Worm (Caenorhabditis elegans) whole organism, late embryonic: ENCODE measurements around the gene aak-2.
A peak's percentile ranks its signal among the peaks of the same experiment; 100 is the strongest.

Source experiments
- F13H6.1 ChIP-seq: sonication (generic microtip); optimal IDR thresholded peaks from 2 replicates; lab custom pipeline; 2016; ENCODE audit warnings: missing genetic modification characterization, missing compliant biosample characterization
- ahr-1 ChIP-seq: sonication (generic microtip); optimal IDR thresholded peaks from 2 replicates; lab custom pipeline; 2016; ENCODE audit warnings: missing genetic modification characterization, missing compliant biosample characterization
- ceh-18 ChIP-seq: sonication (generic microtip); optimal IDR thresholded peaks from 2 replicates; lab custom pipeline; 2016; ENCODE audit warnings: missing genetic modification characterization, missing compliant biosample characterization
- ceh-24 ChIP-seq: sonication (generic microtip); optimal IDR thresholded peaks from 2 replicates; lab custom pipeline; 2016; ENCODE audit warnings: mild to moderate bottlenecking, missing genetic modification characterization, missing compliant biosample characterization
- ceh-30 ChIP-seq: fragments of 150-350 bp; optimal IDR thresholded peaks from 2 replicates; lab custom pipeline; 2014; ENCODE audit warnings: missing biosample characterization, missing genetic modification characterization
- ceh-45 ChIP-seq: fragments of 200-800 bp; sonication (Bioruptor generic); IDR thresholded peaks from 2 replicates; pipeline ENCODE4 v1.3.6; 2022; ENCODE audit warnings: missing genetic modification reagents, missing genetic modification characterization, missing compliant biosample characterization
- ceh-6 ChIP-seq: fragments of 200-800 bp; sonication (Bioruptor generic); optimal IDR thresholded peaks from 2 replicates; lab custom pipeline; 2018; ENCODE audit warnings: mild to moderate bottlenecking, missing genetic modification characterization, missing compliant biosample characterization
- ceh-9 ChIP-seq: sonication (generic microtip); optimal IDR thresholded peaks from 2 replicates; lab custom pipeline; 2016; ENCODE audit warnings: mild to moderate bottlenecking, missing genetic modification characterization, inconsistent platforms, missing compliant biosample characterization
- dmd-4 ChIP-seq: sonication (generic microtip); optimal IDR thresholded peaks from 2 replicates; lab custom pipeline; 2016; ENCODE audit warnings: borderline replicate concordance, missing genetic modification characterization, missing compliant biosample characterization
- dve-1 ChIP-seq: sonication (generic microtip); optimal IDR thresholded peaks from 2 replicates; lab custom pipeline; 2017; ENCODE audit warnings: antibody characterized with exemption, mild to moderate bottlenecking, missing genetic modification characterization, missing compliant biosample characterization
- elt-2 ChIP-seq: sonication (generic microtip); optimal IDR thresholded peaks from 2 replicates; lab custom pipeline; 2016; ENCODE audit warnings: missing genetic modification reagents, missing genetic modification characterization, missing compliant biosample characterization
- elt-4 ChIP-seq: sonication (generic microtip); optimal IDR thresholded peaks from 2 replicates; lab custom pipeline; 2016; ENCODE audit warnings: missing genetic modification characterization, missing compliant biosample characterization
- ets-4 ChIP-seq: sonication (generic microtip); optimal IDR thresholded peaks from 2 replicates; lab custom pipeline; 2016; ENCODE audit warnings: missing genetic modification characterization, missing compliant biosample characterization
- eyg-1 ChIP-seq: sonication (generic microtip); optimal IDR thresholded peaks from 2 replicates; lab custom pipeline; 2016; ENCODE audit warnings: missing genotype, missing genetic modification characterization, missing compliant biosample characterization
- fax-1 ChIP-seq: sonication (generic microtip); optimal IDR thresholded peaks from 2 replicates; lab custom pipeline; 2016; ENCODE audit warnings: missing genotype, missing genetic modification characterization, missing compliant biosample characterization
- hlh-13 ChIP-seq: fragments of 200-800 bp; sonication (Bioruptor generic); optimal IDR thresholded peaks from 2 replicates; lab custom pipeline; 2018; ENCODE audit warnings: mild to moderate bottlenecking, missing genetic modification characterization, missing compliant biosample characterization
- hlh-15 ChIP-seq: sonication (generic microtip); optimal IDR thresholded peaks from 2 replicates; lab custom pipeline; 2016; ENCODE audit warnings: missing genetic modification characterization, missing compliant biosample characterization
- hlh-8 ChIP-seq: sonication (generic microtip); optimal IDR thresholded peaks from 2 replicates; lab custom pipeline; 2016; ENCODE audit warnings: missing genotype, missing genetic modification characterization, missing compliant biosample characterization
- lim-6 ChIP-seq: sonication (generic microtip); optimal IDR thresholded peaks from 2 replicates; lab custom pipeline; 2016; ENCODE audit warnings: missing genetic modification characterization, missing compliant biosample characterization
- lin-11 ChIP-seq: fragments of 200-800 bp; sonication (Bioruptor generic); optimal IDR thresholded peaks from 2 replicates; lab custom pipeline; 2018; ENCODE audit warnings: mild to moderate bottlenecking, missing genetic modification characterization, missing compliant biosample characterization
- madf-2 ChIP-seq: sonication (generic microtip); optimal IDR thresholded peaks from 2 replicates; lab custom pipeline; 2017; ENCODE audit warnings: missing genetic modification characterization, missing compliant biosample characterization
- mec-3 ChIP-seq: sonication (generic microtip); optimal IDR thresholded peaks from 2 replicates; lab custom pipeline; 2016; ENCODE audit warnings: borderline replicate concordance, missing genetic modification characterization, missing compliant biosample characterization
- nfya-1 ChIP-seq: sonication (generic microtip); optimal IDR thresholded peaks from 2 replicates; lab custom pipeline; 2017; ENCODE audit warnings: missing genetic modification characterization, mild to moderate bottlenecking, missing compliant biosample characterization, antibody characterized with exemption, moderate library complexity
- nhr-11 ChIP-seq: fragments of 150-350 bp; optimal IDR thresholded peaks from 2 replicates; lab custom pipeline; 2014; ENCODE audit warnings: missing biosample characterization, missing genetic modification characterization
- nhr-232 ChIP-seq: sonication (generic microtip); optimal IDR thresholded peaks from 2 replicates; lab custom pipeline; 2016; ENCODE audit warnings: missing genetic modification characterization, missing compliant biosample characterization
- pag-3 ChIP-seq: sonication (generic microtip); optimal IDR thresholded peaks from 2 replicates; lab custom pipeline; 2016; ENCODE audit warnings: missing compliant biosample characterization, missing genetic modification characterization, borderline replicate concordance
- pha-2 ChIP-seq: sonication (generic microtip); optimal IDR thresholded peaks from 2 replicates; lab custom pipeline; 2017; ENCODE audit warnings: mild to moderate bottlenecking, missing genetic modification characterization, missing compliant biosample characterization
- pha-4 ChIP-seq: fragments of 150-350 bp; optimal IDR thresholded peaks from 2 replicates; lab custom pipeline; 2018; ENCODE audit warnings: missing biosample characterization, missing genetic modification reagents, missing genetic modification characterization
- pqm-1 ChIP-seq: sonication (generic microtip); optimal IDR thresholded peaks from 2 replicates; lab custom pipeline; 2016; ENCODE audit warnings: missing genetic modification characterization, missing compliant biosample characterization
- pros-1 ChIP-seq: fragments of 150-350 bp; optimal IDR thresholded peaks from 2 replicates; lab custom pipeline; 2014; ENCODE audit warnings: missing biosample characterization, missing genetic modification reagents, missing genetic modification characterization
- sdc-2 ChIP-seq: sonication (generic microtip); optimal IDR thresholded peaks from 2 replicates; lab custom pipeline; 2016; ENCODE audit warnings: missing genotype, missing genetic modification characterization, missing compliant biosample characterization
- sox-2 ChIP-seq: fragments of 200-800 bp; sonication (Bioruptor generic); IDR thresholded peaks from 2 replicates; pipeline ENCODE4 v1.3.6; 2022; ENCODE audit warnings: missing genetic modification reagents, missing genetic modification characterization, missing compliant biosample characterization
- sox-4 ChIP-seq: sonication (generic microtip); optimal IDR thresholded peaks from 2 replicates; lab custom pipeline; 2017; ENCODE audit warnings: mild to moderate bottlenecking, missing genetic modification characterization, inconsistent platforms, missing compliant biosample characterization
- tbx-2 ChIP-seq: sonication (generic microtip); optimal IDR thresholded peaks from 2 replicates; lab custom pipeline; 2016; ENCODE audit warnings: missing genetic modification characterization, missing compliant biosample characterization
- unc-3 ChIP-seq, 2 experiments: fragments of 200-800 bp in 1 of 2; sonication (Bioruptor generic) in 1 of 2; sonication (generic microtip) in 1 of 2; conservative IDR thresholded peaks in 1 of 2; optimal IDR thresholded peaks in 1 of 2; 2 replicates each; pipeline versions ENCODE4 v1.3.6 to Lab custom; 2016 to 2022; ENCODE audit warnings: missing compliant biosample characterization in 2 of 2, missing genetic modification characterization in 2 of 2, missing genetic modification reagents in 1 of 2
- unc-86 ChIP-seq: sonication (generic microtip); optimal IDR thresholded peaks from 2 replicates; lab custom pipeline; 2016; ENCODE audit warnings: missing genetic modification characterization, missing compliant biosample characterization
- zip-5 ChIP-seq: sonication (generic microtip); optimal IDR thresholded peaks from 2 replicates; lab custom pipeline; 2016; ENCODE audit warnings: missing genetic modification characterization, missing compliant biosample characterization

Gene aak-2

DNA sequence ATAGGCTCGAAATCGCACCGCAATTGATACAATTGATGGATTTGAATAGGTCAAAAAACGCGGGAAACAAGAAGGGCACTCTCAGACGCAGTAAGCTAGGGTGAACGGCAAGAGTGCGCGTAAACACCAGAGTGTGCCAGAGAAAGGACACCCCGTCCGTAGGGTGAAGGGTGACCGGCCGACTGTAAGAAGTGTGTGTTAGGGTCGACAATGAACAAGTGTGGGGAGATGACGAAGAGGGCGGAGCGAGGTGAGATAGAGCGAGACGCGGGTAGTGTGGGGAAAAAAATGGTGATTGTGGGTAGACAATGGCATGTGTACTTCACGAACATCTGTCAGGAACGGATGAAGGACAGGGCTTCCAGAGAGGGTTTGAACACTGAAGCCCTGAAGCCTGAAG lies 25.0 kb upstream of the aak-2 start (continued):
- TF ChIP-seq ceh-18 (peak; percentile 6), F13H6.1 (no peak), dmd-4 (tag; lab: Kevin White, UChicago) (no peak), nfya-1 (tag; lab: Kevin White, UChicago) (peak; percentile 16), unc-86 (tag; lab: Kevin White, UChicago) (no peak), ceh-30 (no peak), pag-3 (tag; lab: Kevin White, UChicago) (no peak), lin-11 (no peak), ahr-1 (tag; lab: Kevin White, UChicago) (no peak), ets-4 (no peak), mec-3 (peak; percentile 19)
- TF ChIP-seq, all 69 proteins: peak for 12

DNA sequence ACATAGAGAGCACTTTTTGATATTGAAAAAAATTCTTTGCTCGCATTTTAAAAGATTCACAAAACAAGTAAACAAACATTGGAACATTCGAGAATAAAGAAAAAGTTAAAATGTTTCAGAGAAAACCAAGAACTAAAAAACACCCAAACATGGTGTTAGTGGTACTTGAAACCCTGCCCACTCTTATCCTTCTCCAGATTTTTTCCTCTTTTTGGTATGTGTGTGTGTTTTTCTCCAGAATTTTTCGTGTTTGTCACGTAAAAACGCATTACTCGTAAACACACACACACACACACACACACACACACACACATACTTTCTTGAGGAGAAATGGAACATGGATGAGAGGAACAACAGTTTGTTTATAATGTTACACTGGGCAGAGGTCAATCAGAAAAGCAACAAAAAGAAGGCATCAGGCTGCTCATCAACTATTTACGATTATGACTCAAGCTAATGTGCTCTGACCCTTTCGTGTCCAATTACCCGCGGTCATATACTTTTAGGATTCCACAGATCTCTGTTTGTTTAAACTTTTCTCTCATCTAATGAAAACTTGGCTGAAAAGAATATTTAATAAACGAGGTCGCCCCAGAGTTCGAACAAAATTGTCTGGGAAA lies 23.7 kb upstream of the aak-2 start:
- TF ChIP-seq mec-3 (no peak), pha-4 (no peak), pha-2 (tag; lab: Kevin White, UChicago) (no peak), nhr-232 (no peak), eyg-1 (tag; lab: Kevin White, UChicago) (no peak), fax-1 (tag; lab: Kevin White, UChicago) (no peak), pros-1 (no peak), ceh-24 (no peak), sdc-2 (tag; lab: Kevin White, UChicago) (no peak), ceh-6 (no peak), nhr-11 (tag; lab: Kevin White, UChicago) (no peak), madf-2 (no peak), dve-1 (no peak)

DNA sequence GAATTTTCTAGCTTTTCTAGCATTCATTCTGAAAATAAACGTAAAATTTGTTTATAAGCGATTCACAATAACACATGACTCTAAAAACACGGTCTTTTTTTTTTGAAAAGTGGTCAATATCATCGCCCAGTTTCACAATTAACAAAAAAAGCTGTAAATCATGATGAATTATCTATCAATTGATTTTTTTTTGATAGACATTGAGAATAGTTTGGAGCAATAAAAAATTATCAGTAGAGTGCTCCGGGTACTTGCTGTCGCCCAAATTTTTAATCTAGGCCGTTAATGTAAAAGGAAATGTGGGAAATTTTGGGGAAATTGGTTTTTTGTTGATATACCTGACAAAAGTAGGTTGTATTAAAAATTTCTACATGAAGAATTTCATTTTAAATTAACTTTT lies 22.5 kb upstream of the aak-2 start:
- TF ChIP-seq unc-3 (GFP tag; conservative IDR thresholded peaks at IDR 0.05; lab: Robert Waterston, UW): no peak
- no peak for TF ChIP-seq unc-3 (tag; optimal IDR thresholded peaks at IDR 0.05; lab: Kevin White, UChicago)
- no peak for TF ChIP-seq elt-2 (tag; lab: Kevin White, UChicago)
- no peak for TF ChIP-seq sox-2 (GFP tag; lab: Robert Waterston, UW)
- TF ChIP-seq hlh-13 (GFP tag; lab: Kevin White, UChicago): no peak
- no peak for TF ChIP-seq sdc-2 (tag; lab: Kevin White, UChicago)
- no peak for TF ChIP-seq nhr-232
- no peak for TF ChIP-seq dmd-4 (tag; lab: Kevin White, UChicago)
- no peak for TF ChIP-seq ceh-45
- no peak for TF ChIP-seq pha-2 (tag; lab: Kevin White, UChicago)

DNA sequence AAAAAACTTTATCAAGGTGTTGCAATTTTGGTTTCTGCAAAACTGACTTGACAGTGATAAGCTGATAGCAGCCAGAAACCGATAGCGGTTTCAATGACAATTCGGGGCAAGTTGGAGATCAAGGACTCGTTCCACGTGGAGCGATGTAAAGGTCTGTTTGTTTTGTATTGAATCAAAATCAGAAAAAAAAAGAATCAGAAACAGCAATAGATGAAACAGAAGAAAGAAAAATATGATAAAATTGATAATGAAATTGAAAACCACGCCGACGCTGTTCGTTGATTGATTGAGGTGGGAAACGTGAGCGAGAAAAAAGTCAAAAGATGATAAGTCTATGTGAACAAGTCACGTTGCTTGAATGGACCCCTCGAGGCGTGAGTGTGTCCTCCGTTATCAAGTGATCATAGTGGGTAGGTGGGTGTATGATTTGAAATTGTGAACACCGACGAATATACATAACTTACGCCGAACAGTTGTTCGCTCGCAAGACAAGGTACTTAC lies 20.5 kb upstream of the aak-2 start:
- TF ChIP-seq elt-2 (tag; lab: Kevin White, UChicago) (peak; percentile 54), zip-5 (tag; lab: Kevin White, UChicago) (no peak)

DNA sequence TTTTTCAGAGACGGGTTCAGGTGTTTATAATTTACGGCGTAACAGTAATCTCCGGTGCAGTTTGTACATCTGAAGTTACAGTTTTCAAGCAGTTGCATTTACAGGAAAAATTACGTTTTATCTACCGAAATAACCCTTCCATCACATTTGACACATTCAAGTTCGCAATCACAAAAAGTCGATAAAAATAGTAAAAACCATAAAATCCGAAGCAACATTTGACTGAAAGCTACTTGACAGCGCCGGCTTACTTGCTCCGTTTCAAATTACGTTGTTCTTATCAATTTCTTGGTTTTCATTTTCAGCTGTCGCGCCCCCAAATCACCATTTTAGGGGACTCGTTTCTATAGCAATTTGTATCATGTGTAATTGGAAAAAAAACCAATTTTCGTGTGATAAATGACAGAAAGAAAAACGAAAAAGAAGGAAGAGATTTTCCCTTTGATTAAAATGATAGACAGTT lies 13.1 kb upstream of the aak-2 start, which contains the start of gene T01C8.3:
TSS of gene T01C8.3 (minus strand) at position 413 of the 463 bp plus-strand sequence.
- TF ChIP-seq hlh-15 (tag; lab: Kevin White, UChicago) (no peak), sox-4 (tag; lab: Kevin White, UChicago) (no peak), elt-4 (tag; lab: Kevin White, UChicago) (no peak), lim-6 (no peak), ceh-9 (tag; lab: Kevin White, UChicago) (no peak), ets-4 (no peak), pqm-1 (tag; lab: Kevin White, UChicago) (no peak), hlh-8 (no peak), madf-2 (no peak), tbx-2 (no peak)
